Worm (Caenorhabditis elegans) whole organism, L4 larva: Measurements from ENCODE around the gene C08E8.4.
A peak's percentile ranks its signal among the peaks of the same experiment; 100 is the strongest.

Experiments used
- F37D6.2 ChIP-seq: sonication (generic microtip); optimal IDR thresholded peaks from 2 replicates; lab custom pipeline; 2016; ENCODE audit warnings: mild to moderate bottlenecking, missing genetic modification characterization, missing compliant biosample characterization
- aly-2 ChIP-seq: sonication (generic microtip); optimal IDR thresholded peaks from 2 replicates; lab custom pipeline; 2018; ENCODE audit warnings: missing biosample characterization, missing genetic modification characterization
- ceh-82 ChIP-seq: sonication (generic microtip); optimal IDR thresholded peaks from 2 replicates; lab custom pipeline; 2017; ENCODE audit warnings: missing biosample characterization, missing genetic modification characterization
- dmd-9 ChIP-seq: fragments of 200-800 bp; sonication (Bioruptor generic); IDR thresholded peaks from 2 replicates; pipeline ENCODE4 v1.3.6; 2022; ENCODE audit warnings: missing genetic modification reagents, missing genetic modification characterization, missing compliant biosample characterization
- fkh-10 ChIP-seq: fragments of 150-350 bp; optimal IDR thresholded peaks from 2 replicates; lab custom pipeline; 2014; ENCODE audit warnings: missing biosample characterization, missing genetic modification reagents, missing genetic modification characterization
- hlh-30 ChIP-seq: sonication (generic microtip); optimal IDR thresholded peaks from 2 replicates; lab custom pipeline; 2017; ENCODE audit warnings: antibody characterized with exemption, mild to moderate bottlenecking, missing genetic modification characterization, missing compliant biosample characterization; ENCODE audit not compliant: insufficient read depth
- nhr-11 ChIP-seq: fragments of 150-350 bp; optimal IDR thresholded peaks from 2 replicates; lab custom pipeline; 2014; ENCODE audit warnings: missing biosample characterization, missing genetic modification characterization
- snpc-4 ChIP-seq: fragments of 150-350 bp; optimal IDR thresholded peaks from 2 replicates; lab custom pipeline; 2014; ENCODE audit warnings: missing biosample characterization, missing genetic modification characterization
- tra-1 ChIP-seq: fragments of 200-800 bp; sonication (Bioruptor generic); IDR thresholded peaks from 2 replicates; pipeline ENCODE4 v1.3.6; 2022; ENCODE audit warnings: missing genetic modification reagents, missing genetic modification characterization, missing compliant biosample characterization
- unc-39 ChIP-seq: sonication (generic microtip); optimal IDR thresholded peaks from 2 replicates; lab custom pipeline; 2017; ENCODE audit warnings: missing biosample characterization, missing genetic modification characterization
- unc-62 ChIP-seq, 3 experiments: fragments of 150-350 bp in 1 of 3; sonication (generic microtip); optimal IDR thresholded peaks in 2 of 3; peaks in 1 of 3; 1 replicate in 1 of 3; 2 replicates in 2 of 3; lab custom pipeline; 2014 to 2017; ENCODE audit warnings: missing biosample characterization in 3 of 3, missing genetic modification characterization in 3 of 3, missing genetic modification reagents in 3 of 3, missing genotype in 1 of 3
- zip-2 ChIP-seq: fragments of 150-350 bp; optimal IDR thresholded peaks from 2 replicates; lab custom pipeline; 2014; ENCODE audit warnings: missing biosample characterization, missing genetic modification characterization

DNA sequence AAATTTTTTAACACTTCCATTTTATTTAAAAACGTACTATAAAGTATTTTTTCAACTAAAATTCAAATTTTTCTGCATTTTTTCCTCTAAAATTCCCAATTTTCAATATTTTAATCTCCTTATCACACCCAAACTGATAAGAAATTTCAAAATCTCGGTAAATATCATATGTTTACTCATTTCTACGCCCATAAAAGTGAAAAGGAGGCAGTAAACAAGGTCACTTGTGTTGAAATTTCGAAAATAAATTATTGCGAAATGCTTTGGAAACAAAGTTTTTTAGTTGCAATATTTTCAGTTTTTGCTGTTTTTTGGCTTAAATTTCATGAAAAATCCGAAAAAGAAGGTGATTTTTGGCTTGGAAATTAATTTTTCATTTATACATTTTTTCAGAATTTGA is at the start of gene C08E8.4:
- TF ChIP-seq unc-39 = no peak
- TF ChIP-seq aly-2 (tag; lab: Kevin White, UChicago) = no peak
- no peak for TF ChIP-seq unc-62 (GFP tag; optimal IDR thresholded peaks at IDR 0.05 in 1 of 2; lab: Kevin White, UChicago)
- no peak for TF ChIP-seq unc-62 (tag; optimal IDR thresholded peaks at IDR 0.05; lab: Kevin White, UChicago)
- no peak for TF ChIP-seq snpc-4
- no peak for TF ChIP-seq ceh-82 (tag; lab: Kevin White, UChicago)
- TF ChIP-seq dmd-9 (GFP tag; lab: Robert Waterston, UW) = no peak
- TF ChIP-seq F37D6.2 (tag; lab: Kevin White, UChicago) = no peak
- no peak for TF ChIP-seq fkh-10 (GFP tag; lab: Kevin White, UChicago)
- TF ChIP-seq tra-1 (GFP tag; lab: Robert Waterston, UW) = no peak
- no peak for TF ChIP-seq nhr-11 (tag; lab: Kevin White, UChicago)
- TF ChIP-seq hlh-30 (tag; lab: Kevin White, UChicago) = peak; percentile 35
- TF ChIP-seq zip-2 (tag; lab: Kevin White, UChicago) = no peak
